Worm (Caenorhabditis elegans): ENCODE data around the gene myo-3.

DNA sequence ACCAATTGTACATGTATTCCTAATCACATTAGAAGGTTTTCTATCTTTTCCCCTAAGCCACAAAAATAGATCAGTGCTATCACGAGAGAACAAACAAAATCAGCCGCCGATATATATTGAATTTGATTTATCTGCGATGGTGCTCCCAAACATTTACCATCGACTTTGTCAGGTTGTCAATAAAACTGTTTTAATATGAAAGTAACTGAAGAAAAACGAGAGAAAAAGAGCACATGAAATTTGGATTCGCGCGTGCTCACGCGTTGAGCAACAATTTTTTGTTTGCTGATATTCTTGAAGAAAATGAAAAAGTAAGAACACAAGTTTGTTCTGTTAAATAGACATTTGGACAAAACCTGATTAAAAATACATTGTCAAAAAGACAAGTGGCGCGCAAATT lies 45.3 kb downstream of the myo-3 start:
- no peak for TF ChIP-seq set-16 (GFP tag; IDR thresholded peaks at IDR 0.05)
- TF ChIP-seq egl-27 (tag; optimal IDR thresholded peaks at IDR 0.05) = no peak
- TF ChIP-seq dmd-8 (GFP tag; IDR thresholded peaks at IDR 0.05) = no peak
- TF ChIP-seq egl-43 (GFP tag; IDR thresholded peaks at IDR 0.05) = no peak
- no peak for TF ChIP-seq pha-4 (GFP tag; IDR thresholded peaks at IDR 0.05)
- no peak for TF ChIP-seq pha-4 (tag; optimal IDR thresholded peaks at IDR 0.05)
- TF ChIP-seq ztf-11 (tag; optimal IDR thresholded peaks at IDR 0.05) = no peak
- no peak for TF ChIP-seq lin-1 (GFP tag; IDR thresholded peaks at IDR 0.05)
